Worm (Caenorhabditis elegans): ENCODE results near the gene cTel54X.2.

DNA sequence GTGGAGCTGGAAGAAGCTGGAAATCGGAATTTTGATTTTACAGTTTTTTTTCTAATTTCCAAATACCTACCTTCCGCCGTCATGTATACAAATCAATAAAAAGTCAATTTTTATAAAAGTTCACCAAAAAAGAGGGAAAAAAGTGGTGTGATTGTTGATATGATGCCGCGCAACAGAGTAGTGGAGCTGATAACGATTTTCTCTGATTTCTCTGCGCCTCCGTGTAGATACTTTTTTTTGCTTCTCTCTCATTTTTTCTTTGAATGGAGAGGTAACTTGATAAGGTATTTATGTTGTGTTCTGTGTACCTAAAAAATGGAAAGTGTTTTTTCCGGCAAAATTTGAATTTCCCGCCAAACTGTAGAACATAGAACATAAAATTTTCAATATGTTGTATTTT is 11.6 kb downstream of the cTel54X.2 start, which contains the start of gene nhr-80:
- TF ChIP-seq pqm-1 (tag; optimal IDR thresholded peaks at IDR 0.05) (no peak), pros-1 (tag; optimal IDR thresholded peaks at IDR 0.05) (no peak), C38D4.7 (GFP tag; optimal IDR thresholded peaks at IDR 0.05) (no peak), lin-11 (tag; optimal IDR thresholded peaks at IDR 0.05) (no peak), ama-1 (optimal IDR thresholded peaks at IDR 0.05) (no peak)
